Fruit fly (Drosophila melanogaster) whole organism, embryonic: ENCODE data around the gene CG14062.

ENCODE experiments used
- CG12299 ChIP-seq: fragments of 200-800 bp; sonication (Bioruptor generic); optimal IDR thresholded peaks from 2 replicates; lab custom pipeline; 2018; ENCODE audit warnings: missing biosample characterization, mild to moderate bottlenecking, missing genetic modification characterization
- CG12942 ChIP-seq: fragments of 200-800 bp; sonication (Bioruptor generic); optimal IDR thresholded peaks from 3 replicates; lab custom pipeline; 2016; ENCODE audit warnings: missing biosample characterization, missing genetic modification characterization
- CG14710 ChIP-seq: fragments of 200-800 bp; sonication (Bioruptor generic); optimal IDR thresholded peaks from 3 replicates; lab custom pipeline; 2019; ENCODE audit warnings: missing biosample characterization, mild to moderate bottlenecking, missing genetic modification characterization, moderate library complexity
- CG14965 ChIP-seq: fragments of 200-800 bp; sonication (Bioruptor generic); optimal IDR thresholded peaks from 2 replicates; lab custom pipeline; 2016; ENCODE audit warnings: missing biosample characterization, missing genetic modification characterization, borderline replicate concordance
- CG1603 ChIP-seq: fragments of 200-800 bp; sonication (Bioruptor generic); optimal IDR thresholded peaks from 2 replicates; lab custom pipeline; 2019; ENCODE audit warnings: missing biosample characterization, mild to moderate bottlenecking, missing genetic modification characterization, moderate library complexity
- CG16813 ChIP-seq: fragments of 200-800 bp; sonication (Bioruptor generic); IDR thresholded peaks from 3 replicates; pipeline ENCODE4 v1.3.6; 2022; ENCODE audit warnings: missing biosample characterization, missing genetic modification characterization; ENCODE audit not compliant: partially characterized antibody
- CG16815 ChIP-seq: fragments of 200-800 bp; sonication (Bioruptor generic); optimal IDR thresholded peaks from 3 replicates; lab custom pipeline; 2017; ENCODE audit warnings: missing biosample characterization, mild to moderate bottlenecking, missing genetic modification characterization
- CG17612 ChIP-seq: fragments of 200-800 bp; sonication (Bioruptor generic); IDR thresholded peaks from 2 replicates; pipeline ENCODE4 v1.3.6; 2022; ENCODE audit warnings: missing biosample characterization, missing genetic modification characterization
- CG18476 ChIP-seq: fragments of 200-800 bp; sonication (Bioruptor generic); optimal IDR thresholded peaks from 2 replicates; lab custom pipeline; 2016; ENCODE audit warnings: missing biosample characterization, mild to moderate bottlenecking, missing genetic modification characterization
- CG3163 ChIP-seq: fragments of 200-800 bp; sonication (Bioruptor generic); optimal IDR thresholded peaks from 3 replicates; lab custom pipeline; 2016; ENCODE audit warnings: missing biosample characterization, missing genetic modification characterization
- CG3847 ChIP-seq: fragments of 200-800 bp; sonication (Bioruptor generic); IDR thresholded peaks from 2 replicates; pipeline ENCODE4 v1.3.6; 2022; ENCODE audit warnings: missing biosample characterization, missing genetic modification characterization
- CG42726 ChIP-seq: fragments of 200-800 bp; sonication (Bioruptor generic); IDR thresholded peaks from 2 replicates; pipeline ENCODE4 v1.3.6; 2022; ENCODE audit warnings: missing biosample characterization, missing genetic modification characterization; ENCODE audit not compliant: partially characterized antibody
- CG6254 ChIP-seq: fragments of 200-800 bp; sonication (Bioruptor generic); optimal IDR thresholded peaks from 3 replicates; lab custom pipeline; 2017; ENCODE audit warnings: mild to moderate bottlenecking, missing biosample characterization, missing genetic modification reagents, missing genetic modification characterization
- CG6765 ChIP-seq: fragments of 200-800 bp; sonication (Bioruptor generic); optimal IDR thresholded peaks from 3 replicates; lab custom pipeline; 2017; ENCODE audit warnings: missing biosample characterization, mild to moderate bottlenecking, missing genetic modification characterization
- CG8359 ChIP-seq: fragments of 200-800 bp; sonication (Bioruptor generic); optimal IDR thresholded peaks from 2 replicates; lab custom pipeline; 2017; ENCODE audit warnings: missing biosample characterization, mild to moderate bottlenecking, missing genetic modification characterization, borderline replicate concordance
- CG9727 ChIP-seq: fragments of 200-800 bp; sonication (Bioruptor generic); optimal IDR thresholded peaks from 3 replicates; lab custom pipeline; 2017; ENCODE audit warnings: missing biosample characterization, mild to moderate bottlenecking, missing genetic modification characterization
- CG9876 ChIP-seq: fragments of 200-800 bp; sonication (Bioruptor generic); optimal IDR thresholded peaks from 2 replicates; lab custom pipeline; 2016; ENCODE audit warnings: missing biosample characterization, missing genetic modification characterization
- CrebB ChIP-seq: fragments of 200-800 bp; sonication (Bioruptor generic); optimal IDR thresholded peaks from 3 replicates; lab custom pipeline; 2018; ENCODE audit warnings: missing biosample characterization, mild to moderate bottlenecking, missing genetic modification characterization
- Dip3 ChIP-seq: fragments of 200-800 bp; sonication (Bioruptor generic); optimal IDR thresholded peaks from 3 replicates; lab custom pipeline; 2016; ENCODE audit warnings: missing biosample characterization, missing genetic modification characterization
- E2f1 ChIP-seq: fragments of 200-800 bp; sonication (Bioruptor generic); IDR thresholded peaks from 2 replicates; pipeline ENCODE4 v1.3.6; 2022; ENCODE audit warnings: missing biosample characterization, missing genetic modification characterization
- Fer2 ChIP-seq: fragments of 200-800 bp; sonication (Bioruptor generic); optimal IDR thresholded peaks from 2 replicates; lab custom pipeline; 2018; ENCODE audit warnings: missing biosample characterization, mild to moderate bottlenecking, missing genetic modification characterization, moderate library complexity
- H2.0 ChIP-seq: fragments of 200-800 bp; sonication (Bioruptor generic); IDR thresholded peaks from 2 replicates; pipeline ENCODE4 v1.3.6; 2022; ENCODE audit warnings: missing biosample characterization, missing genetic modification characterization
- Hr51 ChIP-seq, 2 experiments: fragments of 200-800 bp; sonication (Bioruptor generic); optimal IDR thresholded peaks; 2 replicates in 1 of 2; 3 replicates in 1 of 2; lab custom pipeline; 2016 to 2018; ENCODE audit warnings: missing biosample characterization in 2 of 2, missing genetic modification characterization in 2 of 2, mild to moderate bottlenecking in 1 of 2, moderate library complexity in 1 of 2
- Myb ChIP-seq: fragments of 200-800 bp; sonication (Bioruptor generic); optimal IDR thresholded peaks from 2 replicates; lab custom pipeline; 2016; ENCODE audit warnings: missing biosample characterization, missing genetic modification characterization
- Rx ChIP-seq: fragments of 200-800 bp; sonication (Bioruptor generic); IDR thresholded peaks from 2 replicates; pipeline ENCODE4 v1.3.6; 2022; ENCODE audit warnings: missing biosample characterization, missing genetic modification characterization
- TFAM ChIP-seq: fragments of 200-800 bp; sonication (Bioruptor generic); optimal IDR thresholded peaks from 2 replicates; lab custom pipeline; 2017; ENCODE audit warnings: missing biosample characterization, missing genetic modification characterization, inconsistent platforms
- Xbp1 ChIP-seq: fragments of 200-800 bp; sonication (Bioruptor generic); optimal IDR thresholded peaks from 3 replicates; lab custom pipeline; 2016; ENCODE audit warnings: missing biosample characterization, mild to moderate bottlenecking, missing genetic modification characterization
- ab ChIP-seq: fragments of 200-800 bp; sonication (Bioruptor generic); optimal IDR thresholded peaks from 2 replicates; lab custom pipeline; 2016; ENCODE audit warnings: missing biosample characterization, missing genetic modification characterization
- ac ChIP-seq: fragments of 200-800 bp; sonication (Bioruptor generic); optimal IDR thresholded peaks from 3 replicates; lab custom pipeline; 2017; ENCODE audit warnings: missing biosample characterization, mild to moderate bottlenecking, missing genetic modification characterization
- ap ChIP-seq: fragments of 200-800 bp; sonication (Bioruptor generic); IDR thresholded peaks from 2 replicates; pipeline ENCODE4 v1.3.6; 2022; ENCODE audit warnings: missing biosample characterization, missing genetic modification characterization
- ase ChIP-seq: fragments of 200-800 bp; sonication (Bioruptor generic); IDR thresholded peaks from 3 replicates; pipeline ENCODE4 v1.3.6; 2022; ENCODE audit warnings: missing biosample characterization, missing genetic modification characterization
- ash1 ChIP-seq: fragments of 200-800 bp; sonication (Bioruptor generic); optimal IDR thresholded peaks from 2 replicates; lab custom pipeline; 2018; ENCODE audit warnings: missing biosample characterization, mild to moderate bottlenecking, missing genetic modification characterization
- btn ChIP-seq: fragments of 200-800 bp; sonication (Bioruptor generic); optimal IDR thresholded peaks from 2 replicates; lab custom pipeline; 2016; ENCODE audit warnings: missing biosample characterization, missing genetic modification characterization
- crp ChIP-seq, 2 experiments: fragments of 200-800 bp; sonication (Bioruptor generic); optimal IDR thresholded peaks; 2 replicates in 1 of 2; 3 replicates in 1 of 2; lab custom pipeline; 2017; ENCODE audit warnings: missing biosample characterization in 2 of 2, missing genetic modification characterization in 2 of 2, mild to moderate bottlenecking in 1 of 2, moderate library complexity in 1 of 2
- disco-r ChIP-seq: fragments of 200-800 bp; sonication (Bioruptor generic); optimal IDR thresholded peaks from 2 replicates; lab custom pipeline; 2016; ENCODE audit warnings: missing biosample characterization, missing genetic modification characterization
- dmrt99B ChIP-seq: fragments of 200-800 bp; sonication (Bioruptor generic); optimal IDR thresholded peaks from 2 replicates; lab custom pipeline; 2018; ENCODE audit warnings: missing biosample characterization, mild to moderate bottlenecking, missing genetic modification characterization, moderate library complexity
- fd3F ChIP-seq: fragments of 200-800 bp; sonication (Bioruptor generic); optimal IDR thresholded peaks from 2 replicates; lab custom pipeline; 2018; ENCODE audit warnings: missing biosample characterization, mild to moderate bottlenecking, missing genetic modification characterization, moderate library complexity
- gt ChIP-seq: fragments of 200-800 bp; sonication (Bioruptor generic); IDR thresholded peaks from 2 replicates; pipeline ENCODE4 v1.3.6; 2022; ENCODE audit warnings: missing biosample characterization, missing genetic modification characterization
- lov ChIP-seq, 2 experiments: fragments of 200-800 bp in 1 of 2; fragments of >200 bp in 1 of 2; sonication (Bioruptor generic) in 1 of 2; IDR thresholded peaks in 1 of 2; optimal IDR thresholded peaks in 1 of 2; 2 replicates in 1 of 2; 3 replicates in 1 of 2; pipeline versions ENCODE4 v1.3.6 to Lab custom; 2017 to 2022; ENCODE audit warnings: missing biosample characterization in 1 of 2, missing genetic modification characterization in 1 of 2
- pfk ChIP-seq: fragments of 200-800 bp; sonication (Bioruptor generic); optimal IDR thresholded peaks from 2 replicates; lab custom pipeline; 2018; ENCODE audit warnings: missing biosample characterization, mild to moderate bottlenecking, missing genetic modification characterization, moderate library complexity
- salm ChIP-seq: fragments of 200-800 bp; sonication (Bioruptor generic); optimal IDR thresholded peaks from 2 replicates; lab custom pipeline; 2018; ENCODE audit warnings: missing biosample characterization, mild to moderate bottlenecking, missing genetic modification characterization
- sc ChIP-seq, 3 experiments: fragments of >200 bp in 2 of 3; fragments of 200-800 bp in 1 of 3; sonication (Bioruptor generic) in 1 of 3; optimal IDR thresholded peaks; 2 replicates in 2 of 3; 3 replicates in 1 of 3; lab custom pipeline; 2017; ENCODE audit warnings: mild to moderate bottlenecking in 1 of 3, missing biosample characterization in 1 of 3, missing genetic modification characterization in 1 of 3, missing genetic modification reagents in 1 of 3
- scrt ChIP-seq: fragments of 200-800 bp; sonication (Bioruptor generic); optimal IDR thresholded peaks from 2 replicates; lab custom pipeline; 2018; ENCODE audit warnings: missing biosample characterization, mild to moderate bottlenecking, missing genetic modification characterization, moderate library complexity
- seq ChIP-seq: fragments of 200-800 bp; sonication (Bioruptor generic); IDR thresholded peaks from 2 replicates; pipeline ENCODE4 v1.3.6; 2022; ENCODE audit warnings: missing biosample characterization, missing genetic modification characterization
- sr ChIP-seq: fragments of 200-800 bp; sonication (Bioruptor generic); IDR thresholded peaks from 3 replicates; pipeline ENCODE4 v1.3.6; 2022; ENCODE audit warnings: missing biosample characterization, missing genetic modification characterization
- stwl ChIP-seq: fragments of 200-800 bp; sonication (Bioruptor generic); optimal IDR thresholded peaks from 3 replicates; lab custom pipeline; 2018; ENCODE audit warnings: missing biosample characterization, mild to moderate bottlenecking, missing genetic modification characterization, moderate library complexity
- tgo ChIP-seq: fragments of 200-800 bp; sonication (Bioruptor generic); IDR thresholded peaks from 3 replicates; pipeline ENCODE4 v1.3.6; 2022; ENCODE audit warnings: missing biosample characterization, missing genetic modification characterization
- tup ChIP-seq: fragments of 200-800 bp; sonication (Bioruptor generic); optimal IDR thresholded peaks from 2 replicates; lab custom pipeline; 2016; ENCODE audit warnings: missing biosample characterization, mild to moderate bottlenecking, missing genetic modification characterization, moderate library complexity
- yki ChIP-seq: fragments of >200 bp; optimal IDR thresholded peaks from 3 replicates; lab custom pipeline; 2018

The CG14062 gene

dm6 chr3R:28600144-28600792 lies 42.4 kb downstream of the CG14062 start (continued):
- TF ChIP-seq Myb (GFP tag; lab: Kevin White, UChicago) (peak; percentile 11), TFAM (GFP tag; lab: Kevin White, UChicago) (no peak), CG14710 (peak; percentile 48), seq (GFP tag; lab: Robert Waterston, UW) (no peak), CG16815 (GFP tag; lab: Kevin White, UChicago) (no peak), CG3163 (GFP tag; lab: Kevin White, UChicago) (no peak), lov (optimal IDR thresholded peaks at IDR 0.05; lab: Kevin White, UChicago) (no peak), lov (GFP tag; IDR thresholded peaks at IDR 0.05; lab: Robert Waterston, UW) (no peak), CrebB (tag; lab: Kevin White, UChicago) (no peak), tup (no peak), H2.0 (no peak), dmrt99B (no peak), CG17612 (GFP tag; lab: Robert Waterston, UW) (no peak), tgo (GFP tag; lab: Robert Waterston, UW) (no peak), Fer2 (tag; lab: Kevin White, UChicago) (no peak), sc (optimal IDR thresholded peaks at IDR 0.05; lab: Kevin White, UChicago) (no peak), sc (GFP tag; optimal IDR thresholded peaks at IDR 0.05; lab: Kevin White, UChicago) (no peak), CG1603 (peak; percentile 76), Hr51 (GFP tag; optimal IDR thresholded peaks at IDR 0.05; lab: Kevin White, UChicago) (no peak), CG6765 (GFP tag; lab: Kevin White, UChicago) (peak; percentile 6), yki (lab: Kevin White, UChicago) (no peak), btn (GFP tag; lab: Kevin White, UChicago) (no peak), disco-r (no peak), CG12299 (tag; lab: Kevin White, UChicago) (peak; percentile 8), gt (GFP tag; lab: Robert Waterston, UW) (no peak), CG8359 (GFP tag; lab: Kevin White, UChicago) (no peak), crp (GFP tag; optimal IDR thresholded peaks at IDR 0.05; lab: Kevin White, UChicago) (no peak), CG14965 (GFP tag; lab: Kevin White, UChicago) (no peak), CG18476 (GFP tag; lab: Kevin White, UChicago) (no peak), CG9727 (GFP tag; lab: Kevin White, UChicago) (no peak), CG12942 (GFP tag; lab: Kevin White, UChicago) (no peak), fd3F (GFP tag; lab: Kevin White, UChicago) (no peak), Dip3 (GFP tag; lab: Kevin White, UChicago) (no peak), CG42726 (GFP tag; lab: Robert Waterston, UW) (0 out of 2 replicates have a peak, but pooled peaks have one; percentile 47), ap (GFP tag; lab: Robert Waterston, UW) (no peak), E2f1 (GFP tag; lab: Robert Waterston, UW) (no peak), CG9876 (GFP tag; lab: Kevin White, UChicago) (no peak), sr (GFP tag; lab: Robert Waterston, UW) (no peak), Xbp1 (no peak), CG3847 (peak; percentile 25; the same call in 1 of the 2 replicates), ac (no peak), CG16813 (GFP tag; lab: Robert Waterston, UW) (peak; percentile 46; the same call in 2 of the 3 replicates), scrt (GFP tag; lab: Kevin White, UChicago) (no peak), ash1 (GFP tag; lab: Kevin White, UChicago) (no peak), pfk (GFP tag; lab: Kevin White, UChicago) (peak; percentile 68), salm (tag; lab: Kevin White, UChicago) (no peak), ab (GFP tag; lab: Kevin White, UChicago) (no peak), ase (GFP tag; lab: Robert Waterston, UW) (no peak), Rx (GFP tag; lab: Robert Waterston, UW) (no peak), stwl (tag; lab: Kevin White, UChicago) (peak; percentile 82), CG6254 (GFP tag; lab: Kevin White, UChicago) (peak; percentile 52)
